Fruit fly (Drosophila melanogaster) S2 (cell line): ENCODE data around the gene CG3294.

Source experiments
- CG8478 ChIP-seq: fragments of >200 bp; optimal IDR thresholded peaks from 2 replicates; lab custom pipeline; 2018
- CTCF ChIP-seq, 2 experiments: fragments of >200 bp; optimal IDR thresholded peaks; 2 replicates each; lab custom pipeline; 2018

dm6 chr2L:4821757-4822156 is 27.4 kb downstream of the CG3294 start, which contains the start of gene CG15628:
- TF ChIP-seq CTCF (optimal IDR thresholded peaks at IDR 0.05; lab: Kevin White, UChicago) (no peak), CG8478 (no peak)
